Fruit fly (Drosophila melanogaster) whole organism, adult: ENCODE measurements around the gene Gr66a.
A peak's percentile ranks its signal among the peaks of the same experiment; 100 is the strongest.

ENCODE experiments used
- CG11617 ChIP-seq: fragments of 200-800 bp; sonication (Bioruptor generic); optimal IDR thresholded peaks from 2 replicates; lab custom pipeline; 2017; ENCODE audit warnings: mild to moderate bottlenecking, missing biosample characterization, missing genetic modification reagents, missing genetic modification characterization
- CG12768 ChIP-seq: fragments of 200-800 bp; sonication (Bioruptor generic); optimal IDR thresholded peaks from 2 replicates; lab custom pipeline; 2017; ENCODE audit warnings: missing biosample characterization, missing genetic modification characterization, mild to moderate bottlenecking, moderate library complexity, missing genetic modification reagents
- CG14711 ChIP-seq: fragments of 200-800 bp; sonication (Bioruptor generic); optimal IDR thresholded peaks from 2 replicates; lab custom pipeline; 2018; ENCODE audit warnings: missing biosample characterization, mild to moderate bottlenecking, missing genetic modification characterization, moderate library complexity
- CG1620 ChIP-seq: fragments of 200-800 bp; sonication (Bioruptor generic); optimal IDR thresholded peaks from 2 replicates; lab custom pipeline; 2016; ENCODE audit warnings: missing biosample characterization, missing genetic modification characterization
- CG33017 ChIP-seq: fragments of 200-800 bp; sonication (Bioruptor generic); optimal IDR thresholded peaks from 2 replicates; lab custom pipeline; 2018; ENCODE audit warnings: missing biosample characterization, mild to moderate bottlenecking, missing genetic modification characterization, moderate library complexity
- CG5204 ChIP-seq: fragments of 200-800 bp; sonication (Bioruptor generic); optimal IDR thresholded peaks from 2 replicates; lab custom pipeline; 2016; ENCODE audit warnings: missing biosample characterization, missing genetic modification characterization
- CG7045 ChIP-seq: fragments of 200-800 bp; sonication (Bioruptor generic); optimal IDR thresholded peaks from 2 replicates; lab custom pipeline; 2017; ENCODE audit warnings: missing biosample characterization, mild to moderate bottlenecking, missing genetic modification characterization
- CG7101 ChIP-seq: fragments of 200-800 bp; sonication (Bioruptor generic); optimal IDR thresholded peaks from 2 replicates; lab custom pipeline; 2018; ENCODE audit warnings: missing biosample characterization, mild to moderate bottlenecking, missing genetic modification characterization, moderate library complexity
- Clk ChIP-seq: fragments of 200-800 bp; sonication (Bioruptor generic); optimal IDR thresholded peaks from 2 replicates; lab custom pipeline; 2017; ENCODE audit warnings: missing biosample characterization, missing genetic modification characterization
- Crg-1 ChIP-seq: fragments of 200-800 bp; sonication (Bioruptor generic); optimal IDR thresholded peaks from 2 replicates; lab custom pipeline; 2016; ENCODE audit warnings: missing biosample characterization, missing genetic modification characterization
- Hr96 ChIP-seq: fragments of 200-800 bp; sonication (Bioruptor generic); optimal IDR thresholded peaks from 2 replicates; lab custom pipeline; 2016; ENCODE audit warnings: missing biosample characterization, missing genetic modification characterization
- Mnt ChIP-seq: fragments of 200-800 bp; sonication (Bioruptor generic); optimal IDR thresholded peaks from 2 replicates; lab custom pipeline; 2016; ENCODE audit warnings: missing biosample characterization, mild to moderate bottlenecking, missing genetic modification characterization
- bab1 ChIP-seq: fragments of 200-800 bp; sonication (Bioruptor generic); optimal IDR thresholded peaks from 3 replicates; lab custom pipeline; 2019; ENCODE audit warnings: missing biosample characterization, mild to moderate bottlenecking, missing genetic modification characterization, moderate library complexity
- cic ChIP-seq: fragments of 200-800 bp; sonication (Bioruptor generic); optimal IDR thresholded peaks from 2 replicates; lab custom pipeline; 2017; ENCODE audit warnings: missing biosample characterization, mild to moderate bottlenecking, missing genetic modification characterization, moderate library complexity
- cnc ChIP-seq, 2 experiments: fragments of >200 bp; optimal IDR thresholded peaks; 2 replicates each; lab custom pipeline; 2017
- kay ChIP-seq: fragments of 200-800 bp; sonication (Bioruptor generic); peaks from one replicate; lab custom pipeline; 2016; ENCODE audit warnings: missing biosample characterization, missing genetic modification characterization, borderline replicate concordance
- ovo ChIP-seq: fragments of 200-800 bp; sonication (Bioruptor generic); optimal IDR thresholded peaks from 2 replicates; lab custom pipeline; 2016; ENCODE audit warnings: missing biosample characterization, missing genetic modification characterization
- pad ChIP-seq: fragments of 200-800 bp; sonication (Bioruptor generic); optimal IDR thresholded peaks from 3 replicates; lab custom pipeline; 2017; ENCODE audit warnings: missing biosample characterization, missing genetic modification characterization, mild to moderate bottlenecking, moderate library complexity, missing genetic modification reagents
- tj ChIP-seq: fragments of 200-800 bp; sonication (Bioruptor generic); optimal IDR thresholded peaks from 3 replicates; lab custom pipeline; 2017; ENCODE audit warnings: missing biosample characterization, mild to moderate bottlenecking, missing genetic modification characterization, moderate library complexity
- toe ChIP-seq: fragments of 200-800 bp; sonication (Bioruptor generic); optimal IDR thresholded peaks from 2 replicates; lab custom pipeline; 2016; ENCODE audit warnings: missing biosample characterization, missing genetic modification characterization

Gr66a gene

DNA sequence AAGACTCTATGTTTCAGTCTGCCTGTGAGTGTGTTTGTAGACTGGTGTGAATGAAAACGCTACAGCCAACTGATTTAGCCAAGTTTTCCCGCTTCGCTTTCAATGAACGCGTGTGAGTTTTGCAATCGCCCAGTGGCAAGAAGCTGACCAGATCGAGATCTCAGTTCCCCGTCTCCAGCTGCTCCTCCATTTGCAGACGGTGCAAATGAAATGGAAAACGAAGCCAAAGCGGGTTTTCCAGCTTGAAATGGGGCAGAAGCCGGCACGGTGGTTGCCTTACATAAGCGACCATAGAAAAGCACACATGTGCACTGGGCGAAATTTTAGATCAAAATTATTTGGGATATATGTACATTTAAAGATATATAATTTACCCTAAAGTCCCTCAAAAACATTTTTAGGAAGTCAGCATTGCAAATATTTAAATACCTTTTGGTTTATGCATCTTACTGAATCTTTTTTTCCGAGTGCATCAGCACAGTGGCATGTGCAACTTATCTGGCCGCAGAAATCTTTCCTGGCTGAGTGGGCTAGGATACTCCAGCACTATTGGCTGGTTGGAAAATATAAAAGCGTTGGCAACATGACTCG lies 12.2 kb upstream of the Gr66a start, which contains the start of gene CG43059:
TSS of gene CG43059 (minus strand) at position 51 of the 591 bp plus-strand sequence.
- TF ChIP-seq CG33017 (tag; lab: Kevin White, UChicago), result no peak
- TF ChIP-seq CG1620 (GFP tag; lab: Kevin White, UChicago), result no peak
- TF ChIP-seq cnc (optimal IDR thresholded peaks at IDR 0.05; lab: Kevin White, UChicago), result no peak
- TF ChIP-seq CG14711 (tag; lab: Kevin White, UChicago), result no peak
- TF ChIP-seq Mnt (GFP tag; lab: Kevin White, UChicago), result no peak

DNA sequence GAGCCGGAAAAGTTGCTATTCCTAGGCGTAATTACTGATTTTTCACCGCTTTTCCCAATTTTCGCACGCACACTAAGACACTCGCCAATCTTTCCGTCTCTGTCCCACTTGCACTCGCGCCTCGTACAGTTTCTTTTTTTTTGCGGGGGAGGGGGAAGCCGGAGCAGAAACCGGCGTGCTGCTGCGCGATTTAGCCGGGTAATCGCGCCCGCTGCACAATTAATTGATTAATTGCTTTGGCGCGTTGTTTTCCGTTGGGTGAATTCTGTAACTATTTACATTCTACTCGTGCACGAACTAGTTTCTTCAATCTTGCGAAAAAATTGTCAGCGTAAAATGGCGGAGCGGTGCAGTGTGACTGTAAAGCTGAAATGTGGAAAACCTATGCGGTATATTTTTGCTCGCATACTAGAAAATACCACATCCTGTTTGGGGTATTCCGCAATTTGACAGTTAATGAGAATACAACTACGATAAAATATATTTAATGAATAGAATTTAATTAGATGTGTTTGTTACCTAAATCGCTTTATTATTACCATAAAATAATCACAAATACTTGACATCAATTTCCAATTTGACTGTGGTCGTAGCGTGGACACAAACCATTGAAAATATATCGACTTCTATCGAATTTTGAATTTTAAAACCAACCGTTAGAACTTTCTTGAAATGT lies 8.5 kb upstream of the Gr66a start, which contains the start of gene Cpsf6:
TSS of gene Cpsf6 (minus strand) at position 362 of the 676 bp plus-strand sequence.
- TF ChIP-seq pad (GFP tag; lab: Kevin White, UChicago), result peak; percentile 56
- TF ChIP-seq cnc (optimal IDR thresholded peaks at IDR 0.05; lab: Kevin White, UChicago), result no peak
- TF ChIP-seq CG7101 (tag; lab: Kevin White, UChicago), result peak; percentile 34
- peak; percentile 26 for TF ChIP-seq ovo (GFP tag; lab: Kevin White, UChicago)
- TF ChIP-seq CG11617 (GFP tag; lab: Kevin White, UChicago), result peak; percentile 25
- peak; percentile 13 for TF ChIP-seq CG33017 (tag; lab: Kevin White, UChicago)
- no peak for TF ChIP-seq cic (GFP tag; lab: Kevin White, UChicago)
- TF ChIP-seq Mnt (GFP tag; lab: Kevin White, UChicago), result peak; percentile 74
- peak; percentile 56 for TF ChIP-seq CG14711 (tag; lab: Kevin White, UChicago)
- TF ChIP-seq tj, result peak; percentile 62
- no peak for TF ChIP-seq Clk (GFP tag; lab: Kevin White, UChicago)
- TF ChIP-seq Hr96 (GFP tag; lab: Kevin White, UChicago), result peak; percentile 2
- peak; percentile 71 for TF ChIP-seq kay (GFP tag; lab: Kevin White, UChicago)
- peak; percentile 51 for TF ChIP-seq Crg-1 (GFP tag; lab: Kevin White, UChicago)
- peak; percentile 50 for TF ChIP-seq toe (GFP tag; lab: Kevin White, UChicago)
- TF ChIP-seq CG12768, result no peak
- TF ChIP-seq CG7045, result no peak
- TF ChIP-seq CG1620 (GFP tag; lab: Kevin White, UChicago), result peak; percentile 6
- TF ChIP-seq bab1 (GFP tag; lab: Kevin White, UChicago), result peak; percentile 71
- TF ChIP-seq CG5204 (GFP tag; lab: Kevin White, UChicago), result no peak

DNA sequence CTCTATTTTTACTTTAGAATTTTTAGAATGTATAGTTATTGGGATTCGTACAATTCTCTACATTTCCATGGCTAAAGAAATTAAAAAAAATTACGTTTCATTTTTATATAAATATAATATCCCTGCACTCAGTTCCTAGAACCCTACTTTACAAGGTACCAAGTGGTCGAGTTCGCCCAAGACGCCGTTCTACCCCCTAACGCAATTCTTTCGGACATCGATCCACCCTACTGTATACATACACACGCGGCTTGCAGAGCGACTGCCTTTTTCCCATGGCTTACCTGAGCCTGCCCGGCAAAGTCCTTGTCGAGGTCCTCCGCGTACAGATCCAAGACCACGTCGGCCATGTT lies 8.0 kb upstream of the Gr66a start:
- TF ChIP-seq CG11617 (GFP tag; lab: Kevin White, UChicago) (no peak), toe (GFP tag; lab: Kevin White, UChicago) (no peak), CG12768 (no peak), cnc (optimal IDR thresholded peaks at IDR 0.05; lab: Kevin White, UChicago) (no peak), CG7101 (tag; lab: Kevin White, UChicago) (no peak), Mnt (GFP tag; lab: Kevin White, UChicago) (no peak), CG5204 (GFP tag; lab: Kevin White, UChicago) (no peak), kay (GFP tag; lab: Kevin White, UChicago) (no peak), Hr96 (GFP tag; lab: Kevin White, UChicago) (no peak), CG7045 (no peak), tj (no peak), cic (GFP tag; lab: Kevin White, UChicago) (no peak), ovo (GFP tag; lab: Kevin White, UChicago) (no peak), Clk (GFP tag; lab: Kevin White, UChicago) (no peak)

dm6 chr3L:8312290-8312689 lies 5.5 kb upstream of the Gr66a start:
- no peak for TF ChIP-seq CG7045
- no peak for TF ChIP-seq tj
- TF ChIP-seq Hr96 (GFP tag; lab: Kevin White, UChicago), result no peak
- TF ChIP-seq CG12768, result no peak
- TF ChIP-seq CG14711 (tag; lab: Kevin White, UChicago), result no peak
- no peak for TF ChIP-seq cic (GFP tag; lab: Kevin White, UChicago)
- TF ChIP-seq pad (GFP tag; lab: Kevin White, UChicago), result no peak
- no peak for TF ChIP-seq CG5204 (GFP tag; lab: Kevin White, UChicago)
- no peak for TF ChIP-seq CG11617 (GFP tag; lab: Kevin White, UChicago)
- no peak for TF ChIP-seq cnc (optimal IDR thresholded peaks at IDR 0.05; lab: Kevin White, UChicago)
- TF ChIP-seq CG33017 (tag; lab: Kevin White, UChicago), result no peak
- no peak for TF ChIP-seq CG1620 (GFP tag; lab: Kevin White, UChicago)
- TF ChIP-seq Mnt (GFP tag; lab: Kevin White, UChicago), result no peak
- TF ChIP-seq ovo (GFP tag; lab: Kevin White, UChicago), result no peak
- no peak for TF ChIP-seq Clk (GFP tag; lab: Kevin White, UChicago)
- no peak for TF ChIP-seq bab1 (GFP tag; lab: Kevin White, UChicago)
- no peak for TF ChIP-seq toe (GFP tag; lab: Kevin White, UChicago)

DNA sequence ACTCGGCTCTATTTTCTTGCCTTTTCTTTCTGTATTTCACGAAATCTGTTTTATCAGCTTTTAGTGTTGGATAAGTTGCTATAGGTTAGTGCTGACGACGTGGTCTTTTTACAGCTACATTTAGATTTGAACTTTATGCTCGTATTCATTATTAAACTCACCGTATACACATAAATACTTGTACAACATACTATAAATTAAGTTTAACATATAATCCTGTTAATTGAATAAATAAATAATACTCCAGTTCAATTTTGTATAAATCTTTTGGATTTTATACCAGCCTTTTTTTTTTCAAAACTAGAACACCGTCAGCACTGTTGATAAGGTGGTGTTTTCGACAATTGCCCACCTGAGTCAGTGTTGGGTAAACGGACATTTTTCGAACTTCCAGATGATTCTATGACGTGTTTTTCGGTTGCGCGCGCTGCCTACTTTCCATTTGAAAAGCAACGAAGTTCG lies 2.1 kb upstream of the Gr66a start, which contains the start of gene BI-1:
TSS of gene BI-1 (minus strand) at position 51 of the 462 bp plus-strand sequence.
- TF ChIP-seq CG33017 (tag; lab: Kevin White, UChicago) (peak; percentile 80), cic (GFP tag; lab: Kevin White, UChicago) (peak; percentile 28), pad (GFP tag; lab: Kevin White, UChicago) (peak; percentile 87), Clk (GFP tag; lab: Kevin White, UChicago) (peak; percentile 81), CG14711 (tag; lab: Kevin White, UChicago) (peak; percentile 72), bab1 (GFP tag; lab: Kevin White, UChicago) (peak; percentile 59), CG1620 (GFP tag; lab: Kevin White, UChicago) (peak; percentile 79), Mnt (GFP tag; lab: Kevin White, UChicago) (peak; percentile 69), tj (peak; percentile 76), CG12768 (peak; percentile 89), CG7101 (tag; lab: Kevin White, UChicago) (peak; percentile 90), CG5204 (GFP tag; lab: Kevin White, UChicago) (no peak), kay (GFP tag; lab: Kevin White, UChicago) (peak; percentile 98), CG7045 (peak; percentile 80), CG11617 (GFP tag; lab: Kevin White, UChicago) (peak; percentile 78), ovo (GFP tag; lab: Kevin White, UChicago) (peak; percentile 28), toe (GFP tag; lab: Kevin White, UChicago) (no peak), Hr96 (GFP tag; lab: Kevin White, UChicago) (no peak), Crg-1 (GFP tag; lab: Kevin White, UChicago) (peak; percentile 82), cnc (optimal IDR thresholded peaks at IDR 0.05; lab: Kevin White, UChicago) (no peak)
